Worm (Caenorhabditis elegans) whole organism, late embryonic: ENCODE results near the gene irld-14.

Source experiments
- C08G9.2 ChIP-seq: sonication (generic microtip); optimal IDR thresholded peaks from 2 replicates; lab custom pipeline; 2016; ENCODE audit warnings: mild to moderate bottlenecking, missing genetic modification characterization, moderate library complexity, missing compliant biosample characterization
- ahr-1 ChIP-seq: sonication (generic microtip); optimal IDR thresholded peaks from 2 replicates; lab custom pipeline; 2016; ENCODE audit warnings: missing genetic modification characterization, missing compliant biosample characterization
- ceh-19 ChIP-seq: fragments of 200-800 bp; sonication (Bioruptor generic); optimal IDR thresholded peaks from 2 replicates; lab custom pipeline; 2018; ENCODE audit warnings: mild to moderate bottlenecking, missing genetic modification characterization, missing compliant biosample characterization
- ceh-22 ChIP-seq: sonication (generic microtip); optimal IDR thresholded peaks from 2 replicates; lab custom pipeline; 2017; ENCODE audit warnings: missing biosample characterization, missing genetic modification characterization
- ceh-31 ChIP-seq: sonication (generic microtip); optimal IDR thresholded peaks from 2 replicates; lab custom pipeline; 2016; ENCODE audit warnings: missing genetic modification characterization, missing compliant biosample characterization
- elt-2 ChIP-seq: sonication (generic microtip); optimal IDR thresholded peaks from 2 replicates; lab custom pipeline; 2016; ENCODE audit warnings: missing genetic modification reagents, missing genetic modification characterization, missing compliant biosample characterization
- eyg-1 ChIP-seq: sonication (generic microtip); optimal IDR thresholded peaks from 2 replicates; lab custom pipeline; 2016; ENCODE audit warnings: missing genotype, missing genetic modification characterization, missing compliant biosample characterization
- fkh-6 ChIP-seq: sonication (generic microtip); optimal IDR thresholded peaks from 2 replicates; lab custom pipeline; 2016; ENCODE audit warnings: missing genetic modification characterization, missing compliant biosample characterization
- hlh-6 ChIP-seq: sonication (generic microtip); optimal IDR thresholded peaks from 2 replicates; lab custom pipeline; 2016; ENCODE audit warnings: missing genotype, missing genetic modification characterization, missing compliant biosample characterization
- nfya-1 ChIP-seq: sonication (generic microtip); optimal IDR thresholded peaks from 2 replicates; lab custom pipeline; 2017; ENCODE audit warnings: missing genetic modification characterization, mild to moderate bottlenecking, missing compliant biosample characterization, antibody characterized with exemption, moderate library complexity
- nhr-11 ChIP-seq: fragments of 150-350 bp; optimal IDR thresholded peaks from 2 replicates; lab custom pipeline; 2014; ENCODE audit warnings: missing biosample characterization, missing genetic modification characterization
- nhr-232 ChIP-seq: sonication (generic microtip); optimal IDR thresholded peaks from 2 replicates; lab custom pipeline; 2016; ENCODE audit warnings: missing genetic modification characterization, missing compliant biosample characterization
- odd-2 ChIP-seq: sonication (generic microtip); optimal IDR thresholded peaks from 2 replicates; lab custom pipeline; 2017; ENCODE audit warnings: antibody characterized with exemption, mild to moderate bottlenecking, missing genetic modification characterization, missing compliant biosample characterization
- ztf-16 ChIP-seq: sonication (generic microtip); optimal IDR thresholded peaks from 2 replicates; lab custom pipeline; 2017; ENCODE audit warnings: missing genetic modification characterization, missing compliant biosample characterization

ce11 chrV:15002184-15002690 is 5.9 kb downstream of the irld-14 start, which contains the start of the genes fib-1 and mut-15:
- TF ChIP-seq elt-2 (tag; lab: Kevin White, UChicago) (peak; percentile 87), ceh-19 (peak; percentile 66), ahr-1 (peak; percentile 81), odd-2 (tag; lab: Kevin White, UChicago) (no peak), fkh-6 (tag; lab: Kevin White, UChicago) (peak; percentile 70), ceh-22 (tag; lab: Kevin White, UChicago) (no peak), nfya-1 (tag; lab: Kevin White, UChicago) (peak; percentile 86), eyg-1 (peak; percentile 67), hlh-6 (tag; lab: Kevin White, UChicago) (peak; percentile 73), ceh-31 (tag; lab: Kevin White, UChicago) (peak; percentile 99), ztf-16 (tag; lab: Kevin White, UChicago) (peak; percentile 89), C08G9.2 (tag; lab: Kevin White, UChicago) (peak; percentile 97), nhr-232 (no peak), nhr-11 (tag; lab: Kevin White, UChicago) (no peak)
